Fruit fly (Drosophila melanogaster) whole organism, embryonic: Measurements from ENCODE around the gene CaBP1.
A peak's percentile ranks its signal among the peaks of the same experiment; 100 is the strongest.

Experiments used
- Awh ChIP-seq: fragments of 200-800 bp; sonication (Bioruptor generic); IDR thresholded peaks from 2 replicates; pipeline ENCODE4, ENCODE4 v1.3.6; 2022; ENCODE audit warnings: missing biosample characterization, missing genetic modification characterization
- Bdp1 ChIP-seq: fragments of 200-800 bp; sonication (Bioruptor generic); optimal IDR thresholded peaks from 3 replicates; lab custom pipeline; 2016; ENCODE audit warnings: missing biosample characterization, missing genetic modification characterization
- CG10147 ChIP-seq: fragments of 200-800 bp; sonication (Bioruptor generic); optimal IDR thresholded peaks from 2 replicates; lab custom pipeline; 2019; ENCODE audit warnings: missing biosample characterization, mild to moderate bottlenecking, missing genetic modification characterization, moderate library complexity
- CG10462 ChIP-seq: fragments of 200-800 bp; sonication (Bioruptor generic); optimal IDR thresholded peaks from 2 replicates; lab custom pipeline; 2016; ENCODE audit warnings: missing biosample characterization, missing genetic modification characterization
- CG12219 ChIP-seq: fragments of 200-800 bp; sonication (Bioruptor generic); optimal IDR thresholded peaks from 3 replicates; lab custom pipeline; 2018; ENCODE audit warnings: missing biosample characterization, mild to moderate bottlenecking, missing genetic modification characterization
- CG15601 ChIP-seq: fragments of 200-800 bp; sonication (Bioruptor generic); optimal IDR thresholded peaks from 3 replicates; lab custom pipeline; 2019; ENCODE audit warnings: missing biosample characterization, mild to moderate bottlenecking, missing genetic modification characterization, moderate library complexity
- CG16813 ChIP-seq: fragments of 200-800 bp; sonication (Bioruptor generic); IDR thresholded peaks from 3 replicates; pipeline ENCODE4 v1.3.6; 2022; ENCODE audit warnings: missing biosample characterization, missing genetic modification characterization; ENCODE audit not compliant: partially characterized antibody
- CG17359 ChIP-seq: fragments of 200-800 bp; sonication (Bioruptor generic); optimal IDR thresholded peaks from 3 replicates; lab custom pipeline; 2018; ENCODE audit warnings: missing biosample characterization, mild to moderate bottlenecking, missing genetic modification characterization, moderate library complexity
- CG17385 ChIP-seq: fragments of 200-800 bp; sonication (Bioruptor generic); optimal IDR thresholded peaks from 3 replicates; lab custom pipeline; 2018; ENCODE audit warnings: missing biosample characterization, mild to moderate bottlenecking, missing genetic modification characterization
- CG17612 ChIP-seq: fragments of 200-800 bp; sonication (Bioruptor generic); IDR thresholded peaks from 2 replicates; pipeline ENCODE4 v1.3.6; 2022; ENCODE audit warnings: missing biosample characterization, missing genetic modification characterization
- CG2678 ChIP-seq: fragments of 200-800 bp; sonication (Bioruptor generic); optimal IDR thresholded peaks from 3 replicates; lab custom pipeline; 2019; ENCODE audit warnings: missing biosample characterization, mild to moderate bottlenecking, missing genetic modification characterization, moderate library complexity
- CG30403 ChIP-seq: fragments of 200-800 bp; sonication (Bioruptor generic); optimal IDR thresholded peaks from 3 replicates; lab custom pipeline; 2016; ENCODE audit warnings: missing biosample characterization, missing genetic modification characterization
- CG34376 ChIP-seq: fragments of 200-800 bp; sonication (Bioruptor generic); optimal IDR thresholded peaks from 2 replicates; lab custom pipeline; 2018; ENCODE audit warnings: missing biosample characterization, mild to moderate bottlenecking, missing genetic modification characterization
- CG3847 ChIP-seq: fragments of 200-800 bp; sonication (Bioruptor generic); IDR thresholded peaks from 2 replicates; pipeline ENCODE4 v1.3.6; 2022; ENCODE audit warnings: missing biosample characterization, missing genetic modification characterization
- CG42726 ChIP-seq: fragments of 200-800 bp; sonication (Bioruptor generic); IDR thresholded peaks from 2 replicates; pipeline ENCODE4 v1.3.6; 2022; ENCODE audit warnings: missing biosample characterization, missing genetic modification characterization; ENCODE audit not compliant: partially characterized antibody
- CG4424 ChIP-seq: fragments of 200-800 bp; sonication (Bioruptor generic); optimal IDR thresholded peaks from 3 replicates; lab custom pipeline; 2016; ENCODE audit warnings: missing biosample characterization, missing genetic modification characterization
- CG8388 ChIP-seq: fragments of 200-800 bp; sonication (Bioruptor generic); optimal IDR thresholded peaks from 2 replicates; lab custom pipeline; 2019; ENCODE audit warnings: missing biosample characterization, mild to moderate bottlenecking, missing genetic modification characterization, moderate library complexity
- CG8924 ChIP-seq: fragments of 200-800 bp; optimal IDR thresholded peaks from 3 replicates; lab custom pipeline; 2019; ENCODE audit warnings: missing biosample characterization, mild to moderate bottlenecking, missing genetic modification characterization, moderate library complexity
- CG9727 ChIP-seq: fragments of 200-800 bp; sonication (Bioruptor generic); optimal IDR thresholded peaks from 3 replicates; lab custom pipeline; 2017; ENCODE audit warnings: missing biosample characterization, mild to moderate bottlenecking, missing genetic modification characterization
- CG9797 ChIP-seq: fragments of 200-800 bp; sonication (Bioruptor generic); optimal IDR thresholded peaks from 3 replicates; lab custom pipeline; 2018; ENCODE audit warnings: missing biosample characterization, mild to moderate bottlenecking, missing genetic modification characterization
- Camta ChIP-seq: fragments of 200-800 bp; sonication (Bioruptor generic); optimal IDR thresholded peaks from 2 replicates; lab custom pipeline; 2016; ENCODE audit warnings: missing biosample characterization, missing genetic modification characterization
- Chrac-16 ChIP-seq: fragments of 200-800 bp; sonication (Bioruptor generic); optimal IDR thresholded peaks from 3 replicates; lab custom pipeline; 2016; ENCODE audit warnings: missing biosample characterization, missing genetic modification characterization
- Elba2 ChIP-seq: fragments of 200-800 bp; sonication (Bioruptor generic); optimal IDR thresholded peaks from 3 replicates; lab custom pipeline; 2016; ENCODE audit warnings: missing biosample characterization, missing genetic modification characterization
- Ets65A ChIP-seq: fragments of 200-800 bp; sonication (Bioruptor generic); peaks from one replicate; lab custom pipeline; 2016; ENCODE audit warnings: missing biosample characterization, missing genetic modification characterization
- Hr78 ChIP-seq, 2 experiments: fragments of 200-800 bp in 1 of 2; fragments of >200 bp in 1 of 2; sonication (Bioruptor generic) in 1 of 2; optimal IDR thresholded peaks; 2 replicates each; lab custom pipeline; 2017 to 2019; ENCODE audit warnings: missing biosample characterization in 2 of 2, missing genetic modification characterization in 2 of 2, mild to moderate bottlenecking in 1 of 2, moderate library complexity in 1 of 2
- Hsf ChIP-seq: fragments of 200-800 bp; sonication (Bioruptor generic); optimal IDR thresholded peaks from 3 replicates; lab custom pipeline; 2016; ENCODE audit warnings: missing biosample characterization, missing genetic modification characterization
- Lim3 ChIP-seq: fragments of 200-800 bp; sonication (Bioruptor generic); IDR thresholded peaks from 2 replicates; pipeline ENCODE4 v1.3.6; 2022; ENCODE audit warnings: missing biosample characterization, missing genetic modification characterization
- MESR4 ChIP-seq: fragments of 200-800 bp; sonication (Bioruptor generic); optimal IDR thresholded peaks from 2 replicates; lab custom pipeline; 2018; ENCODE audit warnings: missing biosample characterization, mild to moderate bottlenecking, missing genetic modification characterization, moderate library complexity
- Max ChIP-seq: fragments of 200-800 bp; sonication (Bioruptor generic); optimal IDR thresholded peaks from 2 replicates; lab custom pipeline; 2016; ENCODE audit warnings: missing biosample characterization, mild to moderate bottlenecking, missing genetic modification characterization
- NC2α ChIP-seq: fragments of 200-800 bp; sonication (Bioruptor generic); optimal IDR thresholded peaks from 2 replicates; lab custom pipeline; 2016; ENCODE audit warnings: missing biosample characterization, missing genetic modification characterization
- Opbp ChIP-seq: fragments of 200-800 bp; sonication (Bioruptor generic); IDR thresholded peaks from 3 replicates; pipeline ENCODE4 v1.3.6; 2022; ENCODE audit warnings: missing biosample characterization, missing genetic modification characterization; ENCODE audit not compliant: partially characterized antibody
- Rx ChIP-seq: fragments of 200-800 bp; sonication (Bioruptor generic); IDR thresholded peaks from 2 replicates; pipeline ENCODE4 v1.3.6; 2022; ENCODE audit warnings: missing biosample characterization, missing genetic modification characterization
- Sox100B ChIP-seq: fragments of 200-800 bp; sonication (Bioruptor generic); optimal IDR thresholded peaks from 3 replicates; lab custom pipeline; 2018; ENCODE audit warnings: missing biosample characterization, mild to moderate bottlenecking, missing genetic modification characterization
- Taf1 ChIP-seq: fragments of 200-800 bp; sonication (Bioruptor generic); IDR thresholded peaks from 2 replicates; pipeline ENCODE4 v1.3.6; 2022; ENCODE audit warnings: missing biosample characterization, missing genetic modification characterization
- Xbp1 ChIP-seq: fragments of 200-800 bp; sonication (Bioruptor generic); optimal IDR thresholded peaks from 3 replicates; lab custom pipeline; 2016; ENCODE audit warnings: missing biosample characterization, mild to moderate bottlenecking, missing genetic modification characterization
- amos ChIP-seq: fragments of 200-800 bp; sonication (Bioruptor generic); IDR thresholded peaks from 2 replicates; pipeline ENCODE4 v1.3.6; 2022; ENCODE audit warnings: missing biosample characterization, missing genetic modification characterization; ENCODE audit not compliant: partially characterized antibody
- ara ChIP-seq: fragments of 200-800 bp; sonication (Bioruptor generic); IDR thresholded peaks from 2 replicates; pipeline ENCODE4 v1.3.6; 2022; ENCODE audit warnings: missing biosample characterization, missing genetic modification characterization
- cas ChIP-seq: fragments of 200-800 bp; sonication (Bioruptor generic); IDR thresholded peaks from 2 replicates; pipeline ENCODE4 v1.3.6; 2022; ENCODE audit warnings: missing biosample characterization, missing genetic modification characterization
- corto ChIP-seq: fragments of 200-800 bp; sonication (Bioruptor generic); optimal IDR thresholded peaks from 2 replicates; lab custom pipeline; 2016; ENCODE audit warnings: missing biosample characterization, mild to moderate bottlenecking, missing genetic modification characterization, moderate library complexity
- dmrt11E ChIP-seq: fragments of 200-800 bp; sonication (Bioruptor generic); optimal IDR thresholded peaks from 3 replicates; lab custom pipeline; 2018; ENCODE audit warnings: missing biosample characterization, mild to moderate bottlenecking, missing genetic modification characterization, moderate library complexity
- gt ChIP-seq: fragments of 200-800 bp; sonication (Bioruptor generic); IDR thresholded peaks from 2 replicates; pipeline ENCODE4 v1.3.6; 2022; ENCODE audit warnings: missing biosample characterization, missing genetic modification characterization
- klu ChIP-seq: fragments of 200-800 bp; sonication (Bioruptor generic); IDR thresholded peaks from 2 replicates; pipeline ENCODE4 v1.3.6; 2022; ENCODE audit warnings: missing biosample characterization, missing genetic modification characterization
- lbe ChIP-seq: fragments of 200-800 bp; sonication (Bioruptor generic); optimal IDR thresholded peaks from 2 replicates; lab custom pipeline; 2016; ENCODE audit warnings: missing biosample characterization, mild to moderate bottlenecking, missing genetic modification characterization
- odd ChIP-seq: fragments of 200-800 bp; sonication (Bioruptor generic); optimal IDR thresholded peaks from 2 replicates; lab custom pipeline; 2017; ENCODE audit warnings: missing biosample characterization, mild to moderate bottlenecking, missing genetic modification characterization
- sd ChIP-seq: fragments of 200-800 bp; sonication (Bioruptor generic); optimal IDR thresholded peaks from 3 replicates; lab custom pipeline; 2018; ENCODE audit warnings: missing biosample characterization, mild to moderate bottlenecking, missing genetic modification characterization, moderate library complexity
- sens-2 ChIP-seq: fragments of 200-800 bp; sonication (Bioruptor generic); IDR thresholded peaks from 2 replicates; pipeline ENCODE4 v1.3.6; 2022; ENCODE audit warnings: missing biosample characterization, missing genetic modification characterization
- ssp ChIP-seq: fragments of 200-800 bp; sonication (Bioruptor generic); IDR thresholded peaks from 2 replicates; pipeline ENCODE4 v1.3.6; 2022; ENCODE audit warnings: missing biosample characterization, missing genetic modification characterization
- twi ChIP-seq: fragments of 200-800 bp; optimal IDR thresholded peaks from 2 replicates; lab custom pipeline; 2019; ENCODE audit warnings: missing biosample characterization, mild to moderate bottlenecking, missing genetic modification characterization, moderate library complexity
- unc-4 ChIP-seq: fragments of 200-800 bp; sonication (Bioruptor generic); IDR thresholded peaks from 2 replicates; pipeline ENCODE4 v1.3.6; 2022; ENCODE audit warnings: missing biosample characterization, missing genetic modification characterization; ENCODE audit not compliant: partially characterized antibody
- wek ChIP-seq: fragments of 200-800 bp; sonication (Bioruptor generic); optimal IDR thresholded peaks from 3 replicates; lab custom pipeline; 2018; ENCODE audit warnings: missing biosample characterization, mild to moderate bottlenecking, missing genetic modification characterization, moderate library complexity
- yki ChIP-seq: fragments of >200 bp; optimal IDR thresholded peaks from 3 replicates; lab custom pipeline; 2018

The CaBP1 gene

dm6 chr2L:16310648-16311047, 45.9 kb downstream of the CaBP1 start, which contains the start of the genes cni and fzy (continued):
- peak; percentile 1 for TF ChIP-seq CG17359
- no peak for TF ChIP-seq wek (GFP tag; lab: Kevin White, UChicago)
- 0 out of 2 replicates have a peak, but pooled peaks have one; percentile 6 for TF ChIP-seq amos (GFP tag; lab: Robert Waterston, UW)
- no peak for TF ChIP-seq Lim3
- TF ChIP-seq CG17612 (GFP tag; lab: Robert Waterston, UW) = no peak
- TF ChIP-seq sd (tag; lab: Kevin White, UChicago) = no peak
- peak; percentile 21 for TF ChIP-seq MESR4 (GFP tag; lab: Kevin White, UChicago)
- peak; percentile 18 for TF ChIP-seq Elba2
- TF ChIP-seq CG9727 (GFP tag; lab: Kevin White, UChicago) = peak; percentile 44
- peak; percentile 42 for TF ChIP-seq CG4424
- peak; percentile 23 for TF ChIP-seq CG2678
- peak; percentile 22 for TF ChIP-seq Camta
- peak; percentile 18 for TF ChIP-seq CG10147
- TF ChIP-seq yki (lab: Kevin White, UChicago) = no peak
- TF ChIP-seq sens-2 (GFP tag; lab: Robert Waterston, UW) = no peak
- peak; percentile 51 for TF ChIP-seq corto
- TF ChIP-seq CG12219 = no peak
- TF ChIP-seq CG42726 (GFP tag; lab: Robert Waterston, UW) = no peak
- no peak for TF ChIP-seq NC2α (GFP tag; lab: Kevin White, UChicago)
- TF ChIP-seq dmrt11E (tag; lab: Kevin White, UChicago) = peak; percentile 21
- no peak for TF ChIP-seq Rx (GFP tag; lab: Robert Waterston, UW)
- no peak for TF ChIP-seq CG17385
- no peak for TF ChIP-seq klu (GFP tag; lab: Robert Waterston, UW)
- TF ChIP-seq CG15601 = peak; percentile 3
- no peak for TF ChIP-seq ara (GFP tag; lab: Robert Waterston, UW)
- TF ChIP-seq Hr78 (GFP tag; optimal IDR thresholded peaks at IDR 0.05; lab: Kevin White, UChicago) = no peak
- TF ChIP-seq unc-4 = peak; percentile 37; the same call in 1 of the 2 replicates
- no peak for TF ChIP-seq gt
- TF ChIP-seq Chrac-16 = peak; percentile 18
- peak; percentile 12 for TF ChIP-seq twi (tag; lab: Kevin White, UChicago)
- no peak; the same call in 2 of the 3 replicates for TF ChIP-seq Opbp (GFP tag; lab: Robert Waterston, UW)
- TF ChIP-seq CG9797 (GFP tag; lab: Kevin White, UChicago) = peak; percentile 98
- peak; percentile 78 for TF ChIP-seq CG3847 (GFP tag; lab: Robert Waterston, UW)
- no peak for TF ChIP-seq ssp (GFP tag; lab: Robert Waterston, UW)
- no peak for TF ChIP-seq Taf1 (GFP tag; lab: Robert Waterston, UW)
- no peak for TF ChIP-seq CG10462
- peak; percentile 82 for TF ChIP-seq Ets65A (GFP tag; lab: Kevin White, UChicago)
- no peak for TF ChIP-seq CG8388
- peak; percentile 21 for TF ChIP-seq Xbp1 (GFP tag; lab: Kevin White, UChicago)
- peak; percentile 43; the same call in 1 of the 3 replicates for TF ChIP-seq CG16813
- no peak for TF ChIP-seq odd (GFP tag; lab: Kevin White, UChicago)
- TF ChIP-seq Max (GFP tag; lab: Kevin White, UChicago) = peak; percentile 66
- peak; percentile 52 for TF ChIP-seq lbe (GFP tag; lab: Kevin White, UChicago)
- TF ChIP-seq cas (GFP tag; lab: Robert Waterston, UW) = no peak
- peak; percentile 16 for TF ChIP-seq CG34376 (GFP tag; lab: Kevin White, UChicago)
- TF ChIP-seq Sox100B (GFP tag; lab: Kevin White, UChicago) = no peak
- peak; percentile 48 for TF ChIP-seq Hsf (GFP tag; lab: Kevin White, UChicago)
- peak; percentile 35 for TF ChIP-seq CG8924 (tag; lab: Kevin White, UChicago)
- TF ChIP-seq Bdp1 (GFP tag; lab: Kevin White, UChicago) = peak; percentile 21
- TF ChIP-seq CG30403 = peak; percentile 21
- TF ChIP-seq Awh (GFP tag; lab: Robert Waterston, UW) = no peak
